Worm (Caenorhabditis elegans): ENCODE results near the gene D2023.1.

DNA sequence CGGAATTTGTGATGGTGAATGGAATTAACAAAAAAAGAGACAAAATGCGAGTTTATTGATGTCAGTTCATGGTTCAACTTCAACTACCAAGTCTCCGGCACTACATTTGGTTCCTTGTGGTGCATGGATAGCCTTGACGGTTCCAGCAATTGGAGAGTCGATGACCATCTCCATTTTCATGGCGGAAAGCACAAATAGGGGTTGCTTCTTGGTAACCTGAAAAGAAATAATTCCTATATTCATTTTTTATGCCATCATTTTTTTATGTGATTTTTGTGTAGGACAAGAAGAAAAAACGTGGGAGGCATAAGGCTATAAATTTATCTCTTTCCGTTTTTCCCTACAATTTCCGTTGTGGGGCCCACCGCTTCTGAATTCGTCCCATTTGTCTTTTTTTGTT, 28.7 kb downstream of the D2023.1 start:
- TF ChIP-seq flt-1 (GFP tag; IDR thresholded peaks at IDR 0.05) (no peak), ztf-29 (GFP tag; IDR thresholded peaks at IDR 0.05) (no peak), ztf-23 (GFP tag; IDR thresholded peaks at IDR 0.05) (0 out of 2 replicates have a peak, but pooled peaks have one; percentile 29), ref-1 (GFP tag; conservative IDR thresholded peaks at IDR 0.05) (no peak), klf-2 (GFP tag; conservative IDR thresholded peaks at IDR 0.05) (no peak), T22C8.4 (GFP tag; IDR thresholded peaks at IDR 0.05) (no peak), med-1 (GFP tag; optimal IDR thresholded peaks at IDR 0.05; ENCODE audit: insufficient read depth) (no peak), tab-1 (GFP tag; IDR thresholded peaks at IDR 0.05) (no peak)

Data from whole organism, midembryonic.